Worm (Caenorhabditis elegans): ENCODE measurements around the gene bre-5.

ce11 chrIV:12078112-12078812 lies 27.2 kb upstream of the bre-5 start, which contains the start of gene tmed-1:
- TF ChIP-seq mdl-1 (tag; optimal IDR thresholded peaks at IDR 0.05), result no peak
- no peak for TF ChIP-seq aly-2 (tag; optimal IDR thresholded peaks at IDR 0.05)
- TF ChIP-seq snpc-1.2 (GFP tag; IDR thresholded peaks at IDR 0.05), result no peak
- no peak for TF ChIP-seq unc-62 (GFP tag; optimal IDR thresholded peaks at IDR 0.05 in 1 of 2)
- TF ChIP-seq unc-62 (tag; optimal IDR thresholded peaks at IDR 0.05), result no peak
- TF ChIP-seq spr-1 (tag; optimal IDR thresholded peaks at IDR 0.05), result no peak
- TF ChIP-seq fos-1 (tag; optimal IDR thresholded peaks at IDR 0.05), result no peak
- TF ChIP-seq pha-4 (GFP tag; IDR thresholded peaks at IDR 0.05), result no peak
- TF ChIP-seq pha-4 (tag; optimal IDR thresholded peaks at IDR 0.05), result no peak
- TF ChIP-seq unc-130 (GFP tag; optimal IDR thresholded peaks at IDR 0.05), result no peak
- no peak for TF ChIP-seq nhr-77 (tag; optimal IDR thresholded peaks at IDR 0.05)
- TF ChIP-seq aha-1 (tag), result no peak
- no peak for TF ChIP-seq skn-1 (tag; optimal IDR thresholded peaks at IDR 0.05)
- no peak for TF ChIP-seq nhr-25 (tag; optimal IDR thresholded peaks at IDR 0.05; ENCODE audit: borderline replicate concordance, insufficient read depth)
- TF ChIP-seq nhr-111 (GFP tag; optimal IDR thresholded peaks at IDR 0.05), result no peak
- no peak for TF ChIP-seq nhr-11 (tag; optimal IDR thresholded peaks at IDR 0.05)

Measured in whole organism, L4 larva.